Fruit fly (Drosophila melanogaster) whole organism: Measurements from ENCODE around the gene CG8051.

Experiments used
- Dll ChIP-seq: fragments of >200 bp; optimal IDR thresholded peaks from 2 replicates; lab custom pipeline; 2017
- pan ChIP-seq: fragments of >200 bp; optimal IDR thresholded peaks from 2 replicates; lab custom pipeline; 2017
- usp ChIP-seq: fragments of >200 bp; optimal IDR thresholded peaks from 2 replicates; lab custom pipeline; 2017; ENCODE audit warnings: missing biosample characterization, missing genetic modification characterization, mixed read lengths

dm6 chrX:19294953-19295352, 12.8 kb downstream of the CG8051 start:
- TF ChIP-seq pan (lab: Kevin White, UChicago) (no peak), Dll (lab: Kevin White, UChicago) (no peak), usp (GFP tag; lab: Kevin White, UChicago) (no peak)
